Fruit fly (Drosophila melanogaster) whole organism, embryonic: Measurements from ENCODE around the gene Naa80.

Experiments
- CG10147 ChIP-seq: fragments of 200-800 bp; sonication (Bioruptor generic); optimal IDR thresholded peaks from 2 replicates; lab custom pipeline; 2019; ENCODE audit warnings: missing biosample characterization, mild to moderate bottlenecking, missing genetic modification characterization, moderate library complexity
- CG10267 ChIP-seq: fragments of 200-800 bp; sonication (Bioruptor generic); optimal IDR thresholded peaks from 2 replicates; lab custom pipeline; 2018; ENCODE audit warnings: missing biosample characterization, mild to moderate bottlenecking, missing genetic modification characterization, moderate library complexity
- CG10654 ChIP-seq: fragments of 200-800 bp; sonication (Bioruptor generic); optimal IDR thresholded peaks from 2 replicates; lab custom pipeline; 2016; ENCODE audit warnings: missing biosample characterization, missing genetic modification characterization
- CG12104 ChIP-seq: fragments of 200-800 bp; sonication (Bioruptor generic); optimal IDR thresholded peaks from 3 replicates; lab custom pipeline; 2016; ENCODE audit warnings: missing biosample characterization, missing genetic modification characterization
- CG12155 ChIP-seq: fragments of 200-800 bp; sonication (Bioruptor generic); optimal IDR thresholded peaks from 3 replicates; lab custom pipeline; 2016; ENCODE audit warnings: missing biosample characterization, missing genetic modification characterization
- CG12219 ChIP-seq: fragments of 200-800 bp; sonication (Bioruptor generic); optimal IDR thresholded peaks from 3 replicates; lab custom pipeline; 2018; ENCODE audit warnings: missing biosample characterization, mild to moderate bottlenecking, missing genetic modification characterization
- CG1233 ChIP-seq: fragments of 200-800 bp; sonication (Bioruptor generic); optimal IDR thresholded peaks from 4 replicates; lab custom pipeline; 2018; ENCODE audit warnings: missing biosample characterization, mild to moderate bottlenecking, missing genetic modification characterization
- CG1602 ChIP-seq: fragments of 200-800 bp; sonication (Bioruptor generic); optimal IDR thresholded peaks from 3 replicates; lab custom pipeline; 2016; ENCODE audit warnings: missing biosample characterization, missing genetic modification characterization
- CG17912 ChIP-seq: fragments of 200-800 bp; sonication (Bioruptor generic); optimal IDR thresholded peaks from 2 replicates; lab custom pipeline; 2018; ENCODE audit warnings: missing biosample characterization, mild to moderate bottlenecking, missing genetic modification characterization
- CG2116 ChIP-seq: fragments of 200-800 bp; sonication (Bioruptor generic); optimal IDR thresholded peaks from 3 replicates; lab custom pipeline; 2018; ENCODE audit warnings: missing biosample characterization, mild to moderate bottlenecking, missing genetic modification characterization
- CG2199 ChIP-seq: fragments of 200-800 bp; sonication (Bioruptor generic); IDR thresholded peaks from 3 replicates; pipeline ENCODE4 v1.3.6; 2022; ENCODE audit warnings: missing biosample characterization, missing genetic modification characterization
- CG3281 ChIP-seq: fragments of 200-800 bp; sonication (Bioruptor generic); optimal IDR thresholded peaks from 3 replicates; lab custom pipeline; 2017; ENCODE audit warnings: missing biosample characterization, mild to moderate bottlenecking, missing genetic modification characterization
- CG33557 ChIP-seq: fragments of 200-800 bp; sonication (Bioruptor generic); optimal IDR thresholded peaks from 2 replicates; lab custom pipeline; 2019; ENCODE audit warnings: missing biosample characterization, mild to moderate bottlenecking, missing genetic modification characterization, moderate library complexity
- CG4360 ChIP-seq: fragments of 200-800 bp; sonication (Bioruptor generic); IDR thresholded peaks from 2 replicates; pipeline ENCODE4 v1.3.6; 2022; ENCODE audit warnings: missing biosample characterization, missing genetic modification characterization
- CG4820 ChIP-seq: fragments of 200-800 bp; sonication (Bioruptor generic); optimal IDR thresholded peaks from 3 replicates; lab custom pipeline; 2016; ENCODE audit warnings: missing biosample characterization, missing genetic modification characterization
- CG5245 ChIP-seq: fragments of 200-800 bp; sonication (Bioruptor generic); optimal IDR thresholded peaks from 3 replicates; lab custom pipeline; 2016; ENCODE audit warnings: missing biosample characterization, missing genetic modification characterization
- CG6689 ChIP-seq: fragments of 200-800 bp; sonication (Bioruptor generic); IDR thresholded peaks from 2 replicates; pipeline ENCODE4 v1.3.6; 2022; ENCODE audit warnings: missing biosample characterization, missing genetic modification characterization
- CG7357 ChIP-seq: fragments of 200-800 bp; sonication (Bioruptor generic); IDR thresholded peaks from 3 replicates; pipeline ENCODE4 v1.3.6; 2022; ENCODE audit warnings: missing biosample characterization, missing genetic modification characterization
- Camta ChIP-seq: fragments of 200-800 bp; sonication (Bioruptor generic); optimal IDR thresholded peaks from 2 replicates; lab custom pipeline; 2016; ENCODE audit warnings: missing biosample characterization, missing genetic modification characterization
- Dp ChIP-seq: fragments of 200-800 bp; sonication (Bioruptor generic); optimal IDR thresholded peaks from 2 replicates; lab custom pipeline; 2018; ENCODE audit warnings: missing biosample characterization, mild to moderate bottlenecking, missing genetic modification characterization, moderate library complexity
- Gsc ChIP-seq: fragments of 200-800 bp; sonication (Bioruptor generic); IDR thresholded peaks from 2 replicates; pipeline ENCODE4 v1.3.6; 2022; ENCODE audit warnings: missing biosample characterization, missing genetic modification characterization
- H2.0 ChIP-seq: fragments of 200-800 bp; sonication (Bioruptor generic); IDR thresholded peaks from 2 replicates; pipeline ENCODE4 v1.3.6; 2022; ENCODE audit warnings: missing biosample characterization, missing genetic modification characterization
- HmgD ChIP-seq: fragments of 200-800 bp; sonication (Bioruptor generic); optimal IDR thresholded peaks from 3 replicates; lab custom pipeline; 2016; ENCODE audit warnings: missing biosample characterization, missing genetic modification characterization
- Hr51 ChIP-seq, 2 experiments: fragments of 200-800 bp; sonication (Bioruptor generic); optimal IDR thresholded peaks; 2 replicates in 1 of 2; 3 replicates in 1 of 2; lab custom pipeline; 2016 to 2018; ENCODE audit warnings: missing biosample characterization in 2 of 2, missing genetic modification characterization in 2 of 2, mild to moderate bottlenecking in 1 of 2, moderate library complexity in 1 of 2
- Lpt ChIP-seq: fragments of >200 bp; optimal IDR thresholded peaks from 2 replicates; lab custom pipeline; 2018; ENCODE audit warnings: missing biosample characterization, missing genetic modification characterization
- NC2α ChIP-seq: fragments of 200-800 bp; sonication (Bioruptor generic); optimal IDR thresholded peaks from 2 replicates; lab custom pipeline; 2016; ENCODE audit warnings: missing biosample characterization, missing genetic modification characterization
- Optix ChIP-seq: fragments of 200-800 bp; sonication (Bioruptor generic); IDR thresholded peaks from 3 replicates; pipeline ENCODE4 v1.3.6; 2022; ENCODE audit warnings: missing biosample characterization, missing genetic modification characterization
- Pdp1 ChIP-seq, 2 experiments: fragments of 200-800 bp; sonication (Bioruptor generic); optimal IDR thresholded peaks; 3 replicates each; lab custom pipeline; 2016; ENCODE audit warnings: missing biosample characterization in 2 of 2, missing genetic modification characterization in 2 of 2, mild to moderate bottlenecking in 1 of 2, moderate library complexity in 1 of 2
- Rfx ChIP-seq: fragments of 200-800 bp; sonication (Bioruptor generic); IDR thresholded peaks from 2 replicates; pipeline ENCODE4 v1.3.6; 2022; ENCODE audit warnings: missing biosample characterization, missing genetic modification characterization
- Stat92E ChIP-seq, 3 experiments: fragments of >200 bp in 2 of 3; fragments of 200-800 bp in 1 of 3; sonication (Bioruptor generic) in 1 of 3; optimal IDR thresholded peaks; 2 replicates each; lab custom pipeline; 2017 to 2019; ENCODE audit warnings: missing biosample characterization in 3 of 3, missing genetic modification characterization in 3 of 3, mild to moderate bottlenecking in 1 of 3, moderate library complexity in 1 of 3
- bab2 ChIP-seq: fragments of 200-800 bp; sonication (Bioruptor generic); optimal IDR thresholded peaks from 2 replicates; lab custom pipeline; 2016; ENCODE audit warnings: missing biosample characterization, missing genetic modification characterization
- bbx ChIP-seq: fragments of 200-800 bp; sonication (Bioruptor generic); IDR thresholded peaks from 2 replicates; pipeline ENCODE4 v1.3.6; 2022; ENCODE audit warnings: missing biosample characterization, missing genetic modification characterization; ENCODE audit not compliant: partially characterized antibody
- croc ChIP-seq: fragments of 200-800 bp; sonication (Bioruptor generic); conservative IDR thresholded peaks from 3 replicates; pipeline ENCODE4 v1.3.6; 2022; ENCODE audit warnings: missing biosample characterization, missing genetic modification characterization
- dmrt99B ChIP-seq: fragments of 200-800 bp; sonication (Bioruptor generic); optimal IDR thresholded peaks from 2 replicates; lab custom pipeline; 2018; ENCODE audit warnings: missing biosample characterization, mild to moderate bottlenecking, missing genetic modification characterization, moderate library complexity
- eve ChIP-seq, 2 experiments: fragments of >200 bp; optimal IDR thresholded peaks; 2 replicates each; lab custom pipeline; 2017; ENCODE audit warnings: missing biosample characterization in 2 of 2, missing genetic modification characterization in 2 of 2
- fd102C ChIP-seq: fragments of 200-800 bp; sonication (Bioruptor generic); optimal IDR thresholded peaks from 2 replicates; lab custom pipeline; 2018; ENCODE audit warnings: missing biosample characterization, mild to moderate bottlenecking, missing genetic modification characterization, moderate library complexity
- fu2 ChIP-seq: fragments of 200-800 bp; sonication (Bioruptor generic); optimal IDR thresholded peaks from 2 replicates; lab custom pipeline; 2016; ENCODE audit warnings: missing biosample characterization, missing genetic modification characterization
- grau ChIP-seq: fragments of 200-800 bp; optimal IDR thresholded peaks from 3 replicates; lab custom pipeline; 2019; ENCODE audit warnings: missing biosample characterization, mild to moderate bottlenecking, missing genetic modification characterization, moderate library complexity
- ind ChIP-seq: fragments of 200-800 bp; sonication (Bioruptor generic); optimal IDR thresholded peaks from 3 replicates; lab custom pipeline; 2016; ENCODE audit warnings: missing biosample characterization, missing genetic modification characterization
- jing ChIP-seq: fragments of 200-800 bp; sonication (Bioruptor generic); optimal IDR thresholded peaks from 2 replicates; lab custom pipeline; 2018; ENCODE audit warnings: missing biosample characterization, mild to moderate bottlenecking, missing genetic modification characterization
- nerfin-2 ChIP-seq: fragments of 200-800 bp; sonication (Bioruptor generic); IDR thresholded peaks from 2 replicates; pipeline ENCODE4 v1.3.6; 2022; ENCODE audit warnings: missing biosample characterization, missing genetic modification characterization; ENCODE audit not compliant: partially characterized antibody
- pan ChIP-seq, 4 experiments: fragments of >200 bp in 3 of 4; fragments of 200-800 bp in 1 of 4; sonication (Bioruptor generic) in 1 of 4; optimal IDR thresholded peaks in 3 of 4; IDR thresholded peaks in 1 of 4; 2 replicates each; pipeline versions ENCODE4 v1.3.6 to Lab custom; 2017 to 2022; ENCODE audit warnings: missing biosample characterization in 2 of 4, missing genetic modification characterization in 2 of 4, mixed read lengths in 1 of 4
- slbo ChIP-seq: fragments of 200-800 bp; sonication (Bioruptor generic); IDR thresholded peaks from 2 replicates; pipeline ENCODE4 v1.3.6; 2022; ENCODE audit warnings: missing biosample characterization, missing genetic modification characterization
- slp2 ChIP-seq: fragments of 200-800 bp; sonication (Bioruptor generic); optimal IDR thresholded peaks from 2 replicates; lab custom pipeline; 2016; ENCODE audit warnings: missing biosample characterization, missing genetic modification characterization
- stc ChIP-seq: fragments of 200-800 bp; sonication (Bioruptor generic); IDR thresholded peaks from 2 replicates; pipeline ENCODE4 v1.3.6; 2022; ENCODE audit warnings: missing biosample characterization, missing genetic modification characterization
- twi ChIP-seq: fragments of 200-800 bp; optimal IDR thresholded peaks from 2 replicates; lab custom pipeline; 2019; ENCODE audit warnings: missing biosample characterization, mild to moderate bottlenecking, missing genetic modification characterization, moderate library complexity
- usp ChIP-seq: fragments of >200 bp; optimal IDR thresholded peaks from 2 replicates; lab custom pipeline; 2017; ENCODE audit warnings: missing biosample characterization, missing genetic modification characterization
- vvl ChIP-seq: fragments of 200-800 bp; sonication (Bioruptor generic); IDR thresholded peaks from 2 replicates; pipeline ENCODE4 v1.3.6; 2022; ENCODE audit warnings: missing biosample characterization, missing genetic modification characterization
- z ChIP-seq: fragments of 200-800 bp; sonication (Bioruptor generic); IDR thresholded peaks from 3 replicates; pipeline ENCODE4 v1.3.6; 2022; ENCODE audit warnings: missing biosample characterization, missing genetic modification characterization

Naa80 gene

dm6 chr3R:9800644-9801330 lies 33.2 kb downstream of the Naa80 start, which contains the start of the genes CG9467 and CG8526 (continued):
- TF ChIP-seq CG1233 (GFP tag; lab: Kevin White, UChicago) (peak; percentile 23), CG6689 (GFP tag; lab: Robert Waterston, UW) (peak; percentile 39; the same call in 1 of the 2 replicates), CG3281 (GFP tag; lab: Kevin White, UChicago) (peak; percentile 59), Pdp1 (GFP tag; optimal IDR thresholded peaks at IDR 0.05; lab: Kevin White, UChicago) (no peak), fd102C (GFP tag; lab: Kevin White, UChicago) (no peak), Stat92E (GFP tag; optimal IDR thresholded peaks at IDR 0.05; lab: Kevin White, UChicago) (no peak), Lpt (GFP tag; lab: Kevin White, UChicago) (no peak), slbo (GFP tag; lab: Robert Waterston, UW) (peak; percentile 86), Camta (GFP tag; lab: Kevin White, UChicago) (no peak), z (GFP tag; lab: Robert Waterston, UW) (no peak), CG10267 (tag; lab: Kevin White, UChicago) (peak; percentile 70), Rfx (peak; percentile 68; the same call in 1 of the 2 replicates), eve (GFP tag; optimal IDR thresholded peaks at IDR 0.05; lab: Kevin White, UChicago) (no peak), slp2 (GFP tag; lab: Kevin White, UChicago) (no peak), bbx (peak; percentile 32; the same call in 1 of the 2 replicates), CG33557 (GFP tag; lab: Kevin White, UChicago) (peak; percentile 47), CG4820 (peak; percentile 67), vvl (GFP tag; lab: Robert Waterston, UW) (peak; percentile 65; the same call in 1 of the 2 replicates), CG7357 (GFP tag; lab: Robert Waterston, UW) (peak; percentile 50; the same call in 1 of the 3 replicates), croc (GFP tag; lab: Robert Waterston, UW) (peak; percentile 52; the same call in 2 of the 3 replicates), pan (optimal IDR thresholded peaks at IDR 0.05; lab: Kevin White, UChicago) (no peak), pan (GFP tag; optimal IDR thresholded peaks at IDR 0.05 in 1 of 2, IDR thresholded peaks at IDR 0.05 in 1 of 2) (peak in 1 of 2 experiments; percentile 34), CG2116 (peak; percentile 77), stc (GFP tag; lab: Robert Waterston, UW) (no peak; the same call in 1 of the 2 replicates), dmrt99B (tag; lab: Kevin White, UChicago) (no peak), CG12219 (GFP tag; lab: Kevin White, UChicago) (no peak), CG17912 (GFP tag; lab: Kevin White, UChicago) (no peak), Dp (GFP tag; lab: Kevin White, UChicago) (peak; percentile 77), nerfin-2 (GFP tag; lab: Robert Waterston, UW) (no peak), NC2α (no peak), twi (tag; lab: Kevin White, UChicago) (peak; percentile 55), Hr51 (GFP tag; optimal IDR thresholded peaks at IDR 0.05; lab: Kevin White, UChicago) (no peak), HmgD (GFP tag; lab: Kevin White, UChicago) (no peak), Optix (GFP tag; lab: Robert Waterston, UW) (no peak), CG10654 (peak; percentile 50), grau (tag; lab: Kevin White, UChicago) (peak; percentile 77), H2.0 (peak; percentile 50), CG1602 (GFP tag; lab: Kevin White, UChicago) (peak; percentile 61), usp (GFP tag; lab: Kevin White, UChicago) (no peak), CG2199 (GFP tag; lab: Robert Waterston, UW) (no peak), CG4360 (GFP tag; lab: Robert Waterston, UW) (no peak), Gsc (GFP tag; lab: Robert Waterston, UW) (no peak), CG12155 (GFP tag; lab: Kevin White, UChicago) (peak; percentile 59), fu2 (GFP tag; lab: Kevin White, UChicago) (no peak), ind (peak; percentile 79), CG10147 (peak; percentile 78), jing (GFP tag; lab: Kevin White, UChicago) (no peak), CG5245 (GFP tag; lab: Kevin White, UChicago) (peak; percentile 34), bab2 (GFP tag; lab: Kevin White, UChicago) (peak; percentile 49), CG12104 (peak; percentile 58)
